Fruit fly (Drosophila melanogaster) Kc167 (cell line): ENCODE data around the gene CG31908.

Source experiments
- Sin3A ChIP-seq: fragments of >200 bp; optimal IDR thresholded peaks from 2 replicates; lab custom pipeline; 2018; ENCODE audit warnings: missing external identifiers
- ttk ChIP-seq: sonication (Bioruptor generic); optimal IDR thresholded peaks from 2 replicates; lab custom pipeline; 2017; ENCODE audit warnings: missing external identifiers

dm6 chr2L:7009807-7010470, 17.2 kb downstream of the CG31908 start, which contains the start of gene uif:
- no peak for TF ChIP-seq Sin3A (lab: Kevin White, UChicago)
- no peak for TF ChIP-seq ttk (lab: Kevin White, UChicago)
